Worm (Caenorhabditis elegans): ENCODE data around the gene H03E18.2.

DNA sequence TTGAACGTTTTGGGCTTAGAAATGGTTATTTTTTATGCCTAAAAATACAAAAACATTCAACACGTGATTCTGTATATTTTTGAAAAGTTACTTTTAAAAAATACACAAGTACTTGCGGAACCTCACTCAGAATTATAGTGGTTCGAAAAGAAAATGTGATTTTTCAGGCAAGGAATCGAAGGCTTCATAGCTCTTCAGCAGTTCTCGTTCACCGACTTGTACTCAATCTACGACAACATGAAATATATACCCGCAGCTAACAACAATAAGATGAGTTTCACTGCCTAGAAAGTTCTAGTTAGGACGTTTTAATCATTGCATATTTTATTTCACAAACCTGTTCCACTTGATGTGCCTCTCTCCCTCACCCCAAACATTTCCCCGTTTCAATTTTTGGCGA is 42.3 kb upstream of the H03E18.2 start:
- no peak for TF ChIP-seq T22C8.4 (GFP tag; IDR thresholded peaks at IDR 0.05)
- no peak for TF ChIP-seq flt-1 (GFP tag; IDR thresholded peaks at IDR 0.05)
- no peak for TF ChIP-seq ref-1 (GFP tag; conservative IDR thresholded peaks at IDR 0.05)
- TF ChIP-seq ztf-29 (GFP tag; IDR thresholded peaks at IDR 0.05), result no peak
- TF ChIP-seq med-1 (GFP tag; optimal IDR thresholded peaks at IDR 0.05; ENCODE audit: insufficient read depth), result no peak
- no peak for TF ChIP-seq ztf-23 (GFP tag; IDR thresholded peaks at IDR 0.05)

Data from whole organism, midembryonic.